Worm (Caenorhabditis elegans): Measurements from ENCODE around the gene uig-1.

ce11 chrV:13327463-13327862, 31.7 kb upstream of the uig-1 start, which contains the start of gene str-37:
- TF ChIP-seq hnd-1 (tag; optimal IDR thresholded peaks at IDR 0.05) (no peak), ama-1 (optimal IDR thresholded peaks at IDR 0.05) (no peak), F13C5.2 (tag; optimal IDR thresholded peaks at IDR 0.05) (no peak), B0310.2 (tag; optimal IDR thresholded peaks at IDR 0.05) (no peak), tra-4 (tag; optimal IDR thresholded peaks at IDR 0.05) (no peak)

Measured in whole organism, early embryonic.